Worm (Caenorhabditis elegans): ENCODE measurements around the gene ZC190.4.

DNA sequence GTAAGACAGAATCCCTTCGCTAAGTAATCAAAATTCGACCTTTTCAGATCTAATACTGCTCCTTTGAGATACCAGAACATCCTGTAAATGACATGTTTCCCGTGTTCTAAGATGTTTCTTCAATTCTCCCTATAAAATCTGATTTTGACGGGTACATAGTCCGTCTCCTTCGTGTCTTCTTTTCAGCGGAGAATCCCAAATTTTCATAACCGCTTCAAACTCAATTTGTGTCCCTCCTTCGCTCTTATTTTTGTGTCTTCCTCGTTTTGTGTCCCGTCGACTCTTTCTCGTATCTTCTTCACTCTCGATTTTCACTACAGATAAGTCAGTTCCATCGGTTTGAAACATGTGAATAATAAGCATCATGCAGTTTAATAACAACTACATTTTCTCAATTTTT lies 50.3 kb downstream of the ZC190.4 start, which contains the start of gene glr-5:
- TF ChIP-seq aly-2 (tag; optimal IDR thresholded peaks at IDR 0.05) (no peak), ama-1 (optimal IDR thresholded peaks at IDR 0.05) (no peak)
